Fruit fly (Drosophila melanogaster) whole organism: Measurements from ENCODE around the gene Nthl1.

Experiments used
- EcR ChIP-seq, 2 experiments: fragments of >200 bp; optimal IDR thresholded peaks; 2 replicates each; lab custom pipeline; 2017; ENCODE audit warnings: missing biosample characterization in 2 of 2, missing genetic modification characterization in 2 of 2, missing genetic modification reagents in 2 of 2
- pan ChIP-seq: fragments of >200 bp; optimal IDR thresholded peaks from 2 replicates; lab custom pipeline; 2017
- psq ChIP-seq: fragments of >200 bp; optimal IDR thresholded peaks from 2 replicates; lab custom pipeline; 2017
- usp ChIP-seq: fragments of >200 bp; optimal IDR thresholded peaks from 2 replicates; lab custom pipeline; 2017; ENCODE audit warnings: missing biosample characterization, missing genetic modification characterization, mixed read lengths

dm6 chr2L:20878463-20878862, 49.2 kb downstream of the Nthl1 start:
- no peak for TF ChIP-seq EcR (GFP tag; optimal IDR thresholded peaks at IDR 0.05; lab: Kevin White, UChicago)
- TF ChIP-seq pan (lab: Kevin White, UChicago): no peak
- no peak for TF ChIP-seq psq
- TF ChIP-seq usp (GFP tag; lab: Kevin White, UChicago): no peak
